Fruit fly (Drosophila melanogaster): Measurements from ENCODE around the gene mmm.

- no peak for TF ChIP-seq CTCF (optimal IDR thresholded peaks at IDR 0.05)
- no peak for TF ChIP-seq CG8478 (optimal IDR thresholded peaks at IDR 0.05)
Observed at dm6 chr3L:7552446-7552845, 30.8 kb upstream of the mmm start.

Data from S2 (cell line).